Worm (Caenorhabditis elegans) whole organism, L1 larva: Measurements from ENCODE around the gene T11G6.3.

ENCODE experiments used
- nhr-11 ChIP-seq: fragments of 150-350 bp; optimal IDR thresholded peaks from 2 replicates; lab custom pipeline; 2014; ENCODE audit warnings: missing biosample characterization, missing genetic modification characterization
- pag-3 ChIP-seq: sonication (generic microtip); optimal IDR thresholded peaks from 2 replicates; lab custom pipeline; 2017; ENCODE audit warnings: missing genetic modification characterization, mild to moderate bottlenecking, missing compliant biosample characterization, antibody characterized with exemption, borderline replicate concordance; ENCODE audit not compliant: insufficient read depth
- tbx-2 ChIP-seq: sonication (generic microtip); optimal IDR thresholded peaks from 2 replicates; lab custom pipeline; 2016; ENCODE audit warnings: missing genetic modification characterization, missing compliant biosample characterization
- ztf-4 ChIP-seq: fragments of 150-350 bp; optimal IDR thresholded peaks from 2 replicates; lab custom pipeline; 2014; ENCODE audit warnings: missing biosample characterization, missing genetic modification characterization

DNA sequence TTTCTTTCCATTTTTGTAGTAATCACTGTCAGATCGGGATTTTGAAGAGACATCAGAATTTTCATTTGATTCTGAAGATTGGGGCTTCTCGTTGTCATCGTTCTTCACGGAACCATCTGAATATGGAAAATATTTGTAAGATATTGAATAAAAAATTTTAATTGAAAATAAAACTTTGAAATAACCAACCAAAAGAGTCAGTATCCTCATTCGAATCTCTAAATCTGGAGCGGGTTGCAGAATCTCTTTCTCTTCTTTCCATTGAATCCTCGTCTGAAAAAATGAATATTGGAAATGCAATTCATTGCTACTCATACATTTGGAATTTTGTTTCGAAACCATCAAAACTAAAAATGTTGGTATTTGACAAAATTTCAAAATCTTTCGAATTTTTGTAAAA, 43.1 kb upstream of the T11G6.3 start:
- no peak for TF ChIP-seq tbx-2 (tag; lab: Kevin White, UChicago)
- no peak for TF ChIP-seq nhr-11
- TF ChIP-seq ztf-4 (tag; lab: Kevin White, UChicago), result no peak
- no peak for TF ChIP-seq pag-3 (tag; lab: Kevin White, UChicago)
